Fruit fly (Drosophila melanogaster) whole organism, pupa: ENCODE data around the gene CG31088.

Experiments used
- CG10348 ChIP-seq: fragments of 200-800 bp; sonication (Bioruptor generic); IDR thresholded peaks from 2 replicates; pipeline ENCODE4 v1.3.6; 2022; ENCODE audit warnings: missing biosample characterization, missing genetic modification characterization
- CG12605 ChIP-seq: fragments of 200-800 bp; sonication (Bioruptor generic); IDR thresholded peaks from 2 replicates; pipeline ENCODE4 v1.3.6; 2022; ENCODE audit warnings: missing biosample characterization, missing genetic modification characterization
- CG13204 ChIP-seq: fragments of 200-800 bp; sonication (Bioruptor generic); optimal IDR thresholded peaks from 2 replicates; lab custom pipeline; 2018; ENCODE audit warnings: missing biosample characterization, mild to moderate bottlenecking, missing genetic modification characterization, moderate library complexity
- CG14655 ChIP-seq: fragments of 200-800 bp; sonication (Bioruptor generic); optimal IDR thresholded peaks from 3 replicates; lab custom pipeline; 2017; ENCODE audit warnings: mild to moderate bottlenecking, missing biosample characterization, missing genetic modification reagents, missing genetic modification characterization
- CG15710 ChIP-seq: fragments of 200-800 bp; sonication (Bioruptor generic); optimal IDR thresholded peaks from 2 replicates; lab custom pipeline; 2018; ENCODE audit warnings: missing biosample characterization, mild to moderate bottlenecking, missing genetic modification characterization, moderate library complexity
- CG17806 ChIP-seq: fragments of 200-800 bp; sonication (Bioruptor generic); optimal IDR thresholded peaks from 2 replicates; lab custom pipeline; 2018; ENCODE audit warnings: missing biosample characterization, mild to moderate bottlenecking, missing genetic modification characterization, moderate library complexity
- CG32121 ChIP-seq: fragments of 200-800 bp; sonication (Bioruptor generic); IDR thresholded peaks from 2 replicates; pipeline ENCODE4 v1.3.6; 2022; ENCODE audit warnings: missing biosample characterization, missing genetic modification characterization
- CG34367 ChIP-seq: fragments of 200-800 bp; sonication (Bioruptor generic); optimal IDR thresholded peaks from 2 replicates; lab custom pipeline; 2018; ENCODE audit warnings: missing biosample characterization, mild to moderate bottlenecking, missing genetic modification characterization
- CG4496 ChIP-seq: fragments of 200-800 bp; sonication (Bioruptor generic); IDR thresholded peaks from 3 replicates; pipeline ENCODE4 v1.3.6; 2022; ENCODE audit warnings: missing biosample characterization, missing genetic modification characterization
- CG8159 ChIP-seq: fragments of 200-800 bp; sonication (Bioruptor generic); optimal IDR thresholded peaks from 3 replicates; lab custom pipeline; 2018; ENCODE audit warnings: missing biosample characterization, mild to moderate bottlenecking, missing genetic modification characterization, moderate library complexity
- CG8301 ChIP-seq: fragments of 200-800 bp; sonication (Bioruptor generic); optimal IDR thresholded peaks from 2 replicates; lab custom pipeline; 2018; ENCODE audit warnings: missing biosample characterization, mild to moderate bottlenecking, missing genetic modification characterization
- CG9948 ChIP-seq: fragments of 200-800 bp; sonication (Bioruptor generic); optimal IDR thresholded peaks from 2 replicates; lab custom pipeline; 2018; ENCODE audit warnings: missing biosample characterization, mild to moderate bottlenecking, missing genetic modification characterization, moderate library complexity
- D1 ChIP-seq: fragments of 200-800 bp; sonication (Bioruptor generic); optimal IDR thresholded peaks from 2 replicates; lab custom pipeline; 2018; ENCODE audit warnings: missing biosample characterization, mild to moderate bottlenecking, missing genetic modification characterization, moderate library complexity
- EcR ChIP-seq: fragments of 200-800 bp; sonication (Bioruptor generic); optimal IDR thresholded peaks from 3 replicates; lab custom pipeline; 2019; ENCODE audit warnings: missing biosample characterization, missing genetic modification characterization, mild to moderate bottlenecking, moderate library complexity, missing genetic modification reagents
- Ets98B ChIP-seq: fragments of 200-800 bp; sonication (Bioruptor generic); IDR thresholded peaks from 2 replicates; pipeline ENCODE4 v1.3.6; 2022; ENCODE audit warnings: missing biosample characterization, missing genetic modification characterization
- Pif1A ChIP-seq: fragments of 200-800 bp; sonication (Bioruptor generic); optimal IDR thresholded peaks from 3 replicates; lab custom pipeline; 2016; ENCODE audit warnings: missing biosample characterization, missing genetic modification characterization
- Pif1B ChIP-seq: fragments of 200-800 bp; sonication (Bioruptor generic); optimal IDR thresholded peaks from 3 replicates; lab custom pipeline; 2016; ENCODE audit warnings: missing biosample characterization, missing genetic modification characterization
- Snoo ChIP-seq: fragments of 200-800 bp; sonication (Bioruptor generic); optimal IDR thresholded peaks from 3 replicates; lab custom pipeline; 2017; ENCODE audit warnings: missing biosample characterization, mild to moderate bottlenecking, missing genetic modification characterization, inconsistent platforms
- fd96Ca ChIP-seq: fragments of 200-800 bp; sonication (Bioruptor generic); IDR thresholded peaks from 3 replicates; pipeline ENCODE4 v1.3.6; 2022; ENCODE audit warnings: missing biosample characterization, missing genetic modification characterization
- gl ChIP-seq: fragments of 200-800 bp; sonication (Bioruptor generic); optimal IDR thresholded peaks from 2 replicates; lab custom pipeline; 2018; ENCODE audit warnings: missing biosample characterization, mild to moderate bottlenecking, missing genetic modification characterization
- rn ChIP-seq: fragments of 200-800 bp; sonication (Bioruptor generic); IDR thresholded peaks from 2 replicates; pipeline ENCODE4 v1.3.6; 2022; ENCODE audit warnings: missing biosample characterization, missing genetic modification characterization

CG31088 gene

DNA sequence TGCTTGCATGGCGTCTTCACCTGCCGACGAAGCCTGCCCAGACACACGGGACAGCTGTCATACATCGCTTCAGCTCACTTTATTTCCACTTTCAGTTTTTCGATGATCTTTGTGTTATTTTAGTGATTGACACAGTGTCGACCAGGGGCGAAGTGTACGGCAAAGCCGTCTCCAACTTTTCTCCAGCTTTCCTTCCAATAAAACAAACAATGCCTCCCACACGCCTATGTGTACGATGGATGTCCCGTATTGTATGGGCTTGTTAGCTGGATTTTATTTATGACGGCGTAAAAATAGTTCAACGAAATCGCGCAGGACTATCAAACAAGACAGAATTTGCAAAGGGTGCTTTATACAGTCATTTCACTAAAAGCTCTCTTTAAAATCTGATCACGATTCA is at the start of gene CG31088, which contains the start of gene CG46383:
TSS of gene CG31088 (minus strand) at position 101 of the 400 bp plus-strand sequence.
TSS of gene CG46383 (minus strand) at position 101 of the 400 bp plus-strand sequence.
- no peak for TF ChIP-seq CG8301 (tag; lab: Kevin White, UChicago)
- TF ChIP-seq CG17806 (tag; lab: Kevin White, UChicago), result no peak
- TF ChIP-seq Pif1A (GFP tag; lab: Kevin White, UChicago), result no peak
- TF ChIP-seq CG4496 (GFP tag; lab: Robert Waterston, UW), result no peak
- no peak for TF ChIP-seq Snoo (tag; lab: Kevin White, UChicago)
- no peak for TF ChIP-seq CG10348
- no peak for TF ChIP-seq fd96Ca
- TF ChIP-seq gl (tag; lab: Kevin White, UChicago), result no peak
- TF ChIP-seq EcR, result no peak
- TF ChIP-seq D1 (tag; lab: Kevin White, UChicago), result no peak
- no peak for TF ChIP-seq CG34367 (tag; lab: Kevin White, UChicago)
- TF ChIP-seq, all 21 proteins: peak for 0

DNA sequence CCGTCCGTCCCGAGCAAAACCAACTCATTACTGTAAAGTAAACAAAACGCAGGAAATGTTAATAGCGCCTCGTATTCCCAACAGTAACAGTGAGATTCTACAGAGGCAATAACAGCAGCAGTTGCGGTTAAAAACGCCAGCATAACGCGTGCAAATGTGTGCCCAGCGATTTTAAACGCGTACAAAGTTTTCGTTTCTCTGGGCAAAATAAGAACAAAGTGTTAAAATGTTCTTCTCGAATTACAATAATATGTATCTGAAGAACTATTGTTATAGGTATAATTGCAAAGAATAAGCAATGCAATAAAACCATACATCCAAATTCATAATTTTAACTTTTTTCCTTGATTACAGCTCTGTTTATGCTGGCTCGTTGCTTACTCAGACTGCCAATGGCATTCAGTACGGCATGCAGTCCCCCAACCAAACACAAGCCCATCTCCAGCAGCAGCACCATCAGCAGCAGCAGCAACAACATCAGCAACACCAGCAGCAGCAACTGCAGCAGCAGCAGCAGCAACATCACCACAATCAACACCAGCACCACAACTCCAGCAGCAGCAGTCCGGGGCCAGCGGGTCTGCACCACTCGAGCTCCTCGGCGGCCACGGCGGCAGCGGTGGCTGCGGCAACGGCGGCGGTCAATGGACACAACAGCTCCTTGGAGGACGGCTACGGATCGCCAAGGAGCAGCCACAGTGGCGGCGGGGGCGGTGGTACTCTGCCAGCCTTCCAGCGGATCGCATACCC is 48.4 kb upstream of the CG31088 start:
- TF ChIP-seq rn (GFP tag; lab: Robert Waterston, UW) (no peak), D1 (tag; lab: Kevin White, UChicago) (no peak), gl (tag; lab: Kevin White, UChicago) (no peak), CG32121 (no peak), CG34367 (tag; lab: Kevin White, UChicago) (no peak), CG8301 (tag; lab: Kevin White, UChicago) (no peak), EcR (no peak)

DNA sequence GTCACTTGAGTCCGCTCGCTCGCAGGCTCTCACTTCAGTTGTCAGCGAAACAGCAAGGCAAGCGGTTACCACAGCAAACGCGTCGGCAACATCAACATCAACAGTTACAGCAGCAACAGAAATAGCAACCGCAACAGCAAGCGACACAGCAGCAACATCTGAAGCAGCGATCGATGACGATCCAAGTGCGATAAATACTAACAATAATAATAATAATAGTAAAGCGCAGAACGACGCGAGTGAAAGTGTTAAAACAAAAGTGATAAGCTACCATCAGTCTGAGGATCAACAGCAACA is 43.8 kb upstream of the CG31088 start:
- TF ChIP-seq CG10348, result no peak
- no peak for TF ChIP-seq CG17806 (tag; lab: Kevin White, UChicago)
- no peak for TF ChIP-seq Snoo (tag; lab: Kevin White, UChicago)
- no peak for TF ChIP-seq Pif1A (GFP tag; lab: Kevin White, UChicago)
- TF ChIP-seq CG32121, result no peak
- TF ChIP-seq CG9948 (tag; lab: Kevin White, UChicago), result no peak
- TF ChIP-seq rn (GFP tag; lab: Robert Waterston, UW), result no peak
- no peak for TF ChIP-seq Pif1B
- no peak for TF ChIP-seq CG14655
- no peak for TF ChIP-seq Ets98B (GFP tag; lab: Robert Waterston, UW)
- no peak for TF ChIP-seq CG13204 (GFP tag; lab: Kevin White, UChicago)
- no peak for TF ChIP-seq EcR
- TF ChIP-seq CG4496 (GFP tag; lab: Robert Waterston, UW), result no peak
- no peak for TF ChIP-seq CG15710 (tag; lab: Kevin White, UChicago)
- TF ChIP-seq CG12605 (GFP tag; lab: Robert Waterston, UW), result no peak
- no peak for TF ChIP-seq CG8301 (tag; lab: Kevin White, UChicago)
- no peak for TF ChIP-seq CG8159 (tag; lab: Kevin White, UChicago)
- no peak for TF ChIP-seq gl (tag; lab: Kevin White, UChicago)

dm6 chr3R:15993815-15994572 is 43.3 kb upstream of the CG31088 start:
- TF ChIP-seq CG12605 (GFP tag; lab: Robert Waterston, UW), result peak; percentile 58
- TF ChIP-seq CG32121, result peak; percentile 31; the same call in 1 of the 2 replicates
- TF ChIP-seq CG13204 (GFP tag; lab: Kevin White, UChicago), result peak; percentile 81
- peak; percentile 14 for TF ChIP-seq CG14655
- peak; percentile 54; the same call in 1 of the 3 replicates for TF ChIP-seq CG4496 (GFP tag; lab: Robert Waterston, UW)
- no peak for TF ChIP-seq CG8159 (tag; lab: Kevin White, UChicago)

DNA sequence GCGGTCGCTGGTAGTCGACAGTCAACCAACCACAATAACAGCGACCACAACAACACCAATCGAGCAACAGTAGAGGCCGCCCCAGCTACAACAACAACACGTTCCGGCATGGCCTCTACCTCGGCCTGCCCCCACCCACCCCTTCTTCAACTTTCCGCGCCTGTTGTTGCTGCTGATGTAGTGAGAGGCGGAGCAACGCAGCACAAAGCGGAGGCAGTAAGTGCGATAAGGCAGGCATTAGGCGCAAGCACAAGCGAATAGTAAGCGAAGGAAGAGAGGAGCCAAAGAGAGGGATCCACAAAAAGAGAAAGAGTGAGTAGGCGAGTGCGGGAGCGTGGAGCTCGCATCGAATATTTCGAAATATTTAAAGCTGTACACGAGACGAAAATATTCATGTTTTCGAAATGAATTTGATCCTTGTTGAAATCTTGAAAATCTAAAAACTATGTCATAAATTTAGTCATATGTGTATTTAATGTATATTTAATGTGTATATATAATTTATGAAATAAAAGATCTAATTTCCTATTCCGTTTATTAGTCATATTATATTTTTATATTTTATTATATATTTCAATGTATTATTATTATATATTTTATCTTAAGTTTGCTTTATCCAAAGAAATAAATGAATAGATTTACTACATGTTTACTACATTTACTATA is 42.5 kb upstream of the CG31088 start:
- TF ChIP-seq CG13204 (GFP tag; lab: Kevin White, UChicago) (peak; percentile 83), rn (GFP tag; lab: Robert Waterston, UW) (no peak), CG34367 (tag; lab: Kevin White, UChicago) (no peak), CG9948 (tag; lab: Kevin White, UChicago) (no peak), fd96Ca (peak; percentile 69; the same call in 2 of the 3 replicates), CG17806 (tag; lab: Kevin White, UChicago) (no peak), CG14655 (no peak), CG32121 (peak; percentile 69), CG8159 (tag; lab: Kevin White, UChicago) (peak; percentile 26), Pif1B (no peak), CG12605 (GFP tag; lab: Robert Waterston, UW) (peak; percentile 66), CG15710 (tag; lab: Kevin White, UChicago) (peak; percentile 27), Snoo (tag; lab: Kevin White, UChicago) (no peak), CG10348 (no peak), Ets98B (GFP tag; lab: Robert Waterston, UW) (peak; percentile 66; the same call in 1 of the 2 replicates), gl (tag; lab: Kevin White, UChicago) (peak; percentile 53), D1 (tag; lab: Kevin White, UChicago) (peak; percentile 76), Pif1A (GFP tag; lab: Kevin White, UChicago) (no peak), EcR (peak; percentile 41), CG8301 (tag; lab: Kevin White, UChicago) (no peak), CG4496 (GFP tag; lab: Robert Waterston, UW) (peak; percentile 82)
